Fruit fly (Drosophila melanogaster) whole organism, embryonic: ENCODE data around the gene CG43867.

Source experiments
- Abd-B ChIP-seq: fragments of 200-800 bp; sonication (Bioruptor generic); optimal IDR thresholded peaks from 2 replicates; lab custom pipeline; 2018; ENCODE audit warnings: missing biosample characterization, mild to moderate bottlenecking, missing genetic modification characterization, moderate library complexity
- Antp ChIP-seq: fragments of 200-800 bp; sonication (Bioruptor generic); optimal IDR thresholded peaks from 3 replicates; lab custom pipeline; 2016; ENCODE audit warnings: missing biosample characterization, missing genetic modification characterization
- CG10431 ChIP-seq: fragments of 200-800 bp; sonication (Bioruptor generic); optimal IDR thresholded peaks from 3 replicates; lab custom pipeline; 2018; ENCODE audit warnings: missing biosample characterization, mild to moderate bottlenecking, missing genetic modification characterization
- CG10979 ChIP-seq: fragments of 200-800 bp; sonication (Bioruptor generic); optimal IDR thresholded peaks from 2 replicates; lab custom pipeline; 2018; ENCODE audit warnings: missing biosample characterization, mild to moderate bottlenecking, missing genetic modification characterization, moderate library complexity
- CG12769 ChIP-seq: fragments of 200-800 bp; sonication (Bioruptor generic); optimal IDR thresholded peaks from 2 replicates; lab custom pipeline; 2019; ENCODE audit warnings: missing biosample characterization, mild to moderate bottlenecking, missing genetic modification characterization, moderate library complexity
- CG12942 ChIP-seq: fragments of 200-800 bp; sonication (Bioruptor generic); optimal IDR thresholded peaks from 3 replicates; lab custom pipeline; 2016; ENCODE audit warnings: missing biosample characterization, missing genetic modification characterization
- CG13123 ChIP-seq: fragments of 200-800 bp; sonication (Bioruptor generic); optimal IDR thresholded peaks from 2 replicates; lab custom pipeline; 2016; ENCODE audit warnings: missing biosample characterization, missing genetic modification characterization
- CG14710 ChIP-seq: fragments of 200-800 bp; sonication (Bioruptor generic); optimal IDR thresholded peaks from 3 replicates; lab custom pipeline; 2019; ENCODE audit warnings: missing biosample characterization, mild to moderate bottlenecking, missing genetic modification characterization, moderate library complexity
- CG14860 ChIP-seq: fragments of 200-800 bp; sonication (Bioruptor generic); IDR thresholded peaks from 3 replicates; pipeline ENCODE4 v1.3.6; 2022; ENCODE audit warnings: missing biosample characterization, missing genetic modification characterization; ENCODE audit not compliant: partially characterized antibody
- CG1529 ChIP-seq: fragments of 200-800 bp; sonication (Bioruptor generic); optimal IDR thresholded peaks from 3 replicates; lab custom pipeline; 2018; ENCODE audit warnings: missing biosample characterization, missing genetic modification characterization
- CG15514 ChIP-seq: fragments of 200-800 bp; sonication (Bioruptor generic); optimal IDR thresholded peaks from 3 replicates; lab custom pipeline; 2017; ENCODE audit warnings: missing biosample characterization, missing genetic modification characterization, mild to moderate bottlenecking, moderate library complexity, missing genetic modification reagents
- CG1602 ChIP-seq: fragments of 200-800 bp; sonication (Bioruptor generic); optimal IDR thresholded peaks from 3 replicates; lab custom pipeline; 2016; ENCODE audit warnings: missing biosample characterization, missing genetic modification characterization
- CG1603 ChIP-seq: fragments of 200-800 bp; sonication (Bioruptor generic); optimal IDR thresholded peaks from 2 replicates; lab custom pipeline; 2019; ENCODE audit warnings: missing biosample characterization, mild to moderate bottlenecking, missing genetic modification characterization, moderate library complexity
- CG18262 ChIP-seq: fragments of 200-800 bp; optimal IDR thresholded peaks from 3 replicates; lab custom pipeline; 2019; ENCODE audit warnings: missing biosample characterization, mild to moderate bottlenecking, missing genetic modification characterization, moderate library complexity
- CG18599 ChIP-seq: fragments of 200-800 bp; sonication (Bioruptor generic); optimal IDR thresholded peaks from 3 replicates; lab custom pipeline; 2017; ENCODE audit warnings: missing biosample characterization, missing genetic modification characterization, mild to moderate bottlenecking, moderate library complexity, missing genetic modification reagents
- CG32772 ChIP-seq: fragments of 200-800 bp; sonication (Bioruptor generic); IDR thresholded peaks from 2 replicates; pipeline ENCODE4 v1.3.6; 2022; ENCODE audit warnings: missing biosample characterization, missing genetic modification characterization
- CG4707 ChIP-seq: fragments of 200-800 bp; sonication (Bioruptor generic); optimal IDR thresholded peaks from 2 replicates; lab custom pipeline; 2018; ENCODE audit warnings: missing biosample characterization, mild to moderate bottlenecking, missing genetic modification characterization, moderate library complexity
- CG6813 ChIP-seq: fragments of 200-800 bp; sonication (Bioruptor generic); optimal IDR thresholded peaks from 2 replicates; lab custom pipeline; 2017; ENCODE audit warnings: missing biosample characterization, missing genetic modification characterization, mild to moderate bottlenecking, moderate library complexity, missing genetic modification reagents
- Elba2 ChIP-seq: fragments of 200-800 bp; sonication (Bioruptor generic); optimal IDR thresholded peaks from 3 replicates; lab custom pipeline; 2016; ENCODE audit warnings: missing biosample characterization, missing genetic modification characterization
- HmgZ ChIP-seq: fragments of 200-800 bp; sonication (Bioruptor generic); optimal IDR thresholded peaks from 2 replicates; lab custom pipeline; 2018; ENCODE audit warnings: missing biosample characterization, mild to moderate bottlenecking, missing genetic modification characterization
- MTF-1 ChIP-seq: fragments of 200-800 bp; sonication (Bioruptor generic); optimal IDR thresholded peaks from 2 replicates; lab custom pipeline; 2018; ENCODE audit warnings: missing biosample characterization, mild to moderate bottlenecking, missing genetic modification characterization, borderline replicate concordance
- Mad ChIP-seq: fragments of 200-800 bp; sonication (Bioruptor generic); optimal IDR thresholded peaks from 2 replicates; lab custom pipeline; 2016; ENCODE audit warnings: missing biosample characterization, missing genetic modification characterization
- NK7.1 ChIP-seq: fragments of 200-800 bp; sonication (Bioruptor generic); optimal IDR thresholded peaks from 3 replicates; lab custom pipeline; 2016; ENCODE audit warnings: missing biosample characterization, missing genetic modification characterization
- PHDP ChIP-seq: fragments of 200-800 bp; sonication (Bioruptor generic); optimal IDR thresholded peaks from 3 replicates; lab custom pipeline; 2018; ENCODE audit warnings: missing biosample characterization, mild to moderate bottlenecking, missing genetic modification characterization, moderate library complexity
- Side ChIP-seq: fragments of 200-800 bp; sonication (Bioruptor generic); optimal IDR thresholded peaks from 2 replicates; lab custom pipeline; 2016; ENCODE audit warnings: missing biosample characterization, missing genetic modification characterization
- amos ChIP-seq: fragments of 200-800 bp; sonication (Bioruptor generic); IDR thresholded peaks from 2 replicates; pipeline ENCODE4 v1.3.6; 2022; ENCODE audit warnings: missing biosample characterization, missing genetic modification characterization; ENCODE audit not compliant: partially characterized antibody
- ase ChIP-seq: fragments of 200-800 bp; sonication (Bioruptor generic); IDR thresholded peaks from 3 replicates; pipeline ENCODE4 v1.3.6; 2022; ENCODE audit warnings: missing biosample characterization, missing genetic modification characterization
- az2 ChIP-seq: fragments of 200-800 bp; sonication (Bioruptor generic); optimal IDR thresholded peaks from 3 replicates; lab custom pipeline; 2016; ENCODE audit warnings: missing biosample characterization, missing genetic modification characterization
- bcd ChIP-seq: fragments of 200-800 bp; sonication (Bioruptor generic); optimal IDR thresholded peaks from 2 replicates; lab custom pipeline; 2017; ENCODE audit warnings: missing biosample characterization, mild to moderate bottlenecking, missing genetic modification characterization
- bowl ChIP-seq: fragments of 200-800 bp; sonication (Bioruptor generic); IDR thresholded peaks from 2 replicates; pipeline ENCODE4 v1.3.6; 2022; ENCODE audit warnings: missing biosample characterization, missing genetic modification characterization
- bsh ChIP-seq, 2 experiments: fragments of 200-800 bp; sonication (Bioruptor generic); optimal IDR thresholded peaks; 2 replicates each; lab custom pipeline; 2017 to 2018; ENCODE audit warnings: mild to moderate bottlenecking in 2 of 2, missing biosample characterization in 2 of 2, missing genetic modification characterization in 2 of 2, moderate library complexity in 1 of 2
- chinmo ChIP-seq: fragments of 200-800 bp; sonication (Bioruptor generic); IDR thresholded peaks from 4 replicates; pipeline ENCODE4 v1.3.6; 2022; ENCODE audit warnings: missing biosample characterization, missing genetic modification characterization; ENCODE audit not compliant: partially characterized antibody
- dmrt99B ChIP-seq: fragments of 200-800 bp; sonication (Bioruptor generic); optimal IDR thresholded peaks from 2 replicates; lab custom pipeline; 2018; ENCODE audit warnings: missing biosample characterization, mild to moderate bottlenecking, missing genetic modification characterization, moderate library complexity
- ewg ChIP-seq: fragments of 200-800 bp; sonication (Bioruptor generic); optimal IDR thresholded peaks from 3 replicates; lab custom pipeline; 2017; ENCODE audit warnings: mild to moderate bottlenecking, missing biosample characterization, missing genetic modification reagents, missing genetic modification characterization
- fd3F ChIP-seq: fragments of 200-800 bp; sonication (Bioruptor generic); optimal IDR thresholded peaks from 2 replicates; lab custom pipeline; 2018; ENCODE audit warnings: missing biosample characterization, mild to moderate bottlenecking, missing genetic modification characterization, moderate library complexity
- gem ChIP-seq: fragments of 200-800 bp; sonication (Bioruptor generic); optimal IDR thresholded peaks from 2 replicates; lab custom pipeline; 2019; ENCODE audit warnings: missing biosample characterization, mild to moderate bottlenecking, missing genetic modification characterization, moderate library complexity
- h ChIP-seq: fragments of >200 bp; optimal IDR thresholded peaks from 2 replicates; lab custom pipeline; 2017
- inv ChIP-seq: fragments of 200-800 bp; sonication (Bioruptor generic); IDR thresholded peaks from 2 replicates; pipeline ENCODE4 v1.3.6; 2022; ENCODE audit warnings: missing biosample characterization, missing genetic modification characterization; ENCODE audit not compliant: partially characterized antibody
- lbe ChIP-seq: fragments of 200-800 bp; sonication (Bioruptor generic); optimal IDR thresholded peaks from 2 replicates; lab custom pipeline; 2016; ENCODE audit warnings: missing biosample characterization, mild to moderate bottlenecking, missing genetic modification characterization
- nerfin-2 ChIP-seq: fragments of 200-800 bp; sonication (Bioruptor generic); IDR thresholded peaks from 2 replicates; pipeline ENCODE4 v1.3.6; 2022; ENCODE audit warnings: missing biosample characterization, missing genetic modification characterization; ENCODE audit not compliant: partially characterized antibody
- nom ChIP-seq: fragments of 200-800 bp; sonication (Bioruptor generic); optimal IDR thresholded peaks from 2 replicates; lab custom pipeline; 2017; ENCODE audit warnings: missing biosample characterization, missing genetic modification characterization, mild to moderate bottlenecking, moderate library complexity, missing genetic modification reagents
- onecut ChIP-seq: fragments of 200-800 bp; sonication (Bioruptor generic); IDR thresholded peaks from 2 replicates; pipeline ENCODE4 v1.3.6; 2022; ENCODE audit warnings: missing biosample characterization, missing genetic modification characterization
- p53 ChIP-seq: fragments of 200-800 bp; sonication (Bioruptor generic); optimal IDR thresholded peaks from 2 replicates; lab custom pipeline; 2016; ENCODE audit warnings: missing biosample characterization, missing genetic modification characterization
- pros ChIP-seq: fragments of 200-800 bp; sonication (Bioruptor generic); optimal IDR thresholded peaks from 3 replicates; lab custom pipeline; 2019; ENCODE audit warnings: missing biosample characterization, mild to moderate bottlenecking, missing genetic modification characterization, moderate library complexity
- row ChIP-seq: fragments of 200-800 bp; sonication (Bioruptor generic); IDR thresholded peaks from 3 replicates; pipeline ENCODE4 v1.3.6; 2022; ENCODE audit warnings: missing biosample characterization, missing genetic modification characterization
- salm ChIP-seq: fragments of 200-800 bp; sonication (Bioruptor generic); optimal IDR thresholded peaks from 2 replicates; lab custom pipeline; 2018; ENCODE audit warnings: missing biosample characterization, mild to moderate bottlenecking, missing genetic modification characterization
- sima ChIP-seq: fragments of 200-800 bp; sonication (Bioruptor generic); optimal IDR thresholded peaks from 2 replicates; lab custom pipeline; 2016; ENCODE audit warnings: missing biosample characterization, missing genetic modification characterization
- tup ChIP-seq: fragments of 200-800 bp; sonication (Bioruptor generic); optimal IDR thresholded peaks from 2 replicates; lab custom pipeline; 2016; ENCODE audit warnings: missing biosample characterization, mild to moderate bottlenecking, missing genetic modification characterization, moderate library complexity
- z ChIP-seq: fragments of 200-800 bp; sonication (Bioruptor generic); IDR thresholded peaks from 3 replicates; pipeline ENCODE4 v1.3.6; 2022; ENCODE audit warnings: missing biosample characterization, missing genetic modification characterization
- zf30C ChIP-seq: fragments of 200-800 bp; sonication (Bioruptor generic); optimal IDR thresholded peaks from 3 replicates; lab custom pipeline; 2018; ENCODE audit warnings: missing biosample characterization, mild to moderate bottlenecking, missing genetic modification characterization

The CG43867 gene

dm6 chrX:841941-842340, 85.8 kb downstream of the CG43867 start (continued):
- TF ChIP-seq CG32772 (GFP tag; lab: Robert Waterston, UW) = 0 out of 2 replicates have a peak, but pooled peaks have one; percentile 19
- TF ChIP-seq amos (GFP tag; lab: Robert Waterston, UW) = no peak
- no peak for TF ChIP-seq sima (GFP tag; lab: Kevin White, UChicago)
- TF ChIP-seq Mad (GFP tag; lab: Kevin White, UChicago) = no peak
- no peak for TF ChIP-seq CG12942
- TF ChIP-seq nom = no peak
- peak; percentile 12 for TF ChIP-seq az2 (GFP tag; lab: Kevin White, UChicago)
- TF ChIP-seq PHDP (tag; lab: Kevin White, UChicago) = peak; percentile 1
- TF ChIP-seq onecut = peak; percentile 12; the same call in 1 of the 2 replicates
- peak; percentile 3 for TF ChIP-seq CG18262 (tag; lab: Kevin White, UChicago)
- TF ChIP-seq CG1602 (GFP tag; lab: Kevin White, UChicago) = no peak
- TF ChIP-seq CG1529 = no peak
- no peak for TF ChIP-seq z
- TF ChIP-seq dmrt99B (tag; lab: Kevin White, UChicago) = peak; percentile 48
- TF ChIP-seq ewg = no peak
- no peak for TF ChIP-seq HmgZ (tag; lab: Kevin White, UChicago)
- no peak for TF ChIP-seq NK7.1 (GFP tag; lab: Kevin White, UChicago)
- no peak for TF ChIP-seq Abd-B (GFP tag; lab: Kevin White, UChicago)
- peak; percentile 33 for TF ChIP-seq Antp
- peak in 1 of 2 experiments; percentile 47 for TF ChIP-seq bsh (GFP tag; optimal IDR thresholded peaks at IDR 0.05; lab: Kevin White, UChicago)
- TF ChIP-seq CG12769 (tag; lab: Kevin White, UChicago) = peak; percentile 13
- no peak for TF ChIP-seq nerfin-2 (GFP tag; lab: Robert Waterston, UW)
- peak; percentile 34 for TF ChIP-seq CG6813
- TF ChIP-seq bcd (GFP tag; lab: Kevin White, UChicago) = no peak
- TF ChIP-seq zf30C (GFP tag; lab: Kevin White, UChicago) = peak; percentile 56
- TF ChIP-seq tup = no peak
- no peak for TF ChIP-seq inv (GFP tag; lab: Robert Waterston, UW)
- peak; percentile 35 for TF ChIP-seq gem (tag; lab: Kevin White, UChicago)
- no peak for TF ChIP-seq MTF-1 (GFP tag; lab: Kevin White, UChicago)
- no peak for TF ChIP-seq CG14710 (tag; lab: Kevin White, UChicago)
- TF ChIP-seq ase (GFP tag; lab: Robert Waterston, UW) = no peak
- no peak for TF ChIP-seq p53 (GFP tag; lab: Kevin White, UChicago)
- no peak for TF ChIP-seq h
- TF ChIP-seq CG10431 (GFP tag; lab: Kevin White, UChicago) = no peak
- TF ChIP-seq bowl (GFP tag; lab: Robert Waterston, UW) = no peak
- TF ChIP-seq CG15514 = no peak
- peak; percentile 66 for TF ChIP-seq row (GFP tag; lab: Robert Waterston, UW)
- TF ChIP-seq CG18599 (GFP tag; lab: Kevin White, UChicago) = peak; percentile 57
- TF ChIP-seq CG1603 = peak; percentile 42
- TF ChIP-seq fd3F (GFP tag; lab: Kevin White, UChicago) = no peak
- no peak for TF ChIP-seq pros (GFP tag; lab: Kevin White, UChicago)
- no peak for TF ChIP-seq lbe (GFP tag; lab: Kevin White, UChicago)
- TF ChIP-seq CG10979 (tag; lab: Kevin White, UChicago) = peak; percentile 32
- TF ChIP-seq CG14860 = no peak
- no peak for TF ChIP-seq CG13123 (GFP tag; lab: Kevin White, UChicago)
- no peak for TF ChIP-seq salm (tag; lab: Kevin White, UChicago)
- no peak for TF ChIP-seq CG4707 (GFP tag; lab: Kevin White, UChicago)
- TF ChIP-seq chinmo (GFP tag; lab: Robert Waterston, UW) = no peak
- no peak for TF ChIP-seq Side (GFP tag; lab: Kevin White, UChicago)
- no peak for TF ChIP-seq Elba2 (GFP tag; lab: Kevin White, UChicago)
